Worm (Caenorhabditis elegans) whole organism, midembryonic: ENCODE results near the gene F14D2.14.
A peak's percentile ranks its signal among the peaks of the same experiment; 100 is the strongest.
"Not testable (repeated sequence)": the region's sequence is repeated elsewhere in the genome, so short reads cannot be mapped to it uniquely, and the experiment has no call there.

Source experiments
- cog-1 ChIP-seq: sonication (generic microtip); optimal IDR thresholded peaks from 2 replicates; lab custom pipeline; 2016; ENCODE audit warnings: missing genetic modification characterization, missing compliant biosample characterization
- flt-1 ChIP-seq: fragments of 200-800 bp; sonication (Bioruptor generic); IDR thresholded peaks from 2 replicates; pipeline ENCODE4 v1.3.6; 2022; ENCODE audit warnings: missing genetic modification characterization, missing compliant biosample characterization
- klf-2 ChIP-seq: fragments of 200-800 bp; sonication (Bioruptor generic); conservative IDR thresholded peaks from 2 replicates; pipeline ENCODE4 v1.3.6; 2022; ENCODE audit warnings: missing genetic modification reagents, missing genetic modification characterization, missing compliant biosample characterization
- med-1 ChIP-seq: sonication (generic microtip); optimal IDR thresholded peaks from 2 replicates; lab custom pipeline; 2017; ENCODE audit warnings: missing genetic modification characterization, mild to moderate bottlenecking, missing compliant biosample characterization, antibody characterized with exemption, missing genetic modification reagents; ENCODE audit not compliant: insufficient read depth
- ref-1 ChIP-seq: fragments of 200-800 bp; sonication (Bioruptor generic); conservative IDR thresholded peaks from 2 replicates; pipeline ENCODE4 v1.3.6; 2022; ENCODE audit warnings: missing genetic modification reagents, missing genetic modification characterization, missing compliant biosample characterization
- ztf-23 ChIP-seq: fragments of 200-800 bp; sonication (Bioruptor generic); IDR thresholded peaks from 2 replicates; pipeline ENCODE4 v1.3.6; 2022; ENCODE audit warnings: missing genetic modification reagents, missing genetic modification characterization, missing compliant biosample characterization
- ztf-29 ChIP-seq: fragments of 200-800 bp; sonication (Bioruptor generic); IDR thresholded peaks from 2 replicates; pipeline ENCODE4 v1.3.6; 2022; ENCODE audit warnings: missing genetic modification reagents, missing genetic modification characterization, missing compliant biosample characterization

ce11 chrII:3365569-3365968 is 17.8 kb upstream of the F14D2.14 start:
- TF ChIP-seq cog-1 (tag; lab: Kevin White, UChicago); ref-1 (GFP tag; lab: Robert Waterston, UW); ztf-23; med-1 (GFP tag; lab: Kevin White, UChicago); klf-2 (GFP tag; lab: Robert Waterston, UW); ztf-29 (GFP tag; lab: Robert Waterston, UW): not testable (repeated sequence)
- TF ChIP-seq flt-1, result peak; percentile 11; the same call in 1 of the 2 replicates
